Worm (Caenorhabditis elegans): Measurements from ENCODE around the gene K01A2.6.

Gene K01A2.6

ce11 chrII:299684-300083, at the start of gene K01A2.6:
TSS of gene K01A2.6 (plus strand) at chrII:299984.
- TF ChIP-seq unc-130 (tag; optimal IDR thresholded peaks at IDR 0.05) (no peak), nhr-85 (tag) (no peak), lsy-2 (tag; optimal IDR thresholded peaks at IDR 0.05) (no peak), hlh-4 (tag; optimal IDR thresholded peaks at IDR 0.05) (no peak), elt-3 (tag; optimal IDR thresholded peaks at IDR 0.05) (no peak), isw-1 (GFP tag; IDR thresholded peaks at IDR 0.05) (no peak), mab-9 (GFP tag; IDR thresholded peaks at IDR 0.05) (no peak), tlp-1 (tag; optimal IDR thresholded peaks at IDR 0.05) (no peak), lin-39 (tag; optimal IDR thresholded peaks at IDR 0.05) (no peak), lin-13 (GFP tag; optimal IDR thresholded peaks at IDR 0.05) (no peak), blmp-1 (tag; optimal IDR thresholded peaks at IDR 0.05) (no peak), ceh-90 (tag; optimal IDR thresholded peaks at IDR 0.05) (no peak), ztf-4 (tag; optimal IDR thresholded peaks at IDR 0.05) (no peak)

- peak; percentile 69 for TF ChIP-seq aly-2 (tag; optimal IDR thresholded peaks at IDR 0.05)
- TF ChIP-seq lin-14 (GFP tag; optimal IDR thresholded peaks at IDR 0.05): peak; percentile 96
- TF ChIP-seq egl-27 (tag; optimal IDR thresholded peaks at IDR 0.05): peak; percentile 60 to 69
- peak; percentile 98 for TF ChIP-seq nhr-71 (tag; optimal IDR thresholded peaks at IDR 0.05)
- TF ChIP-seq nhr-76 (tag; optimal IDR thresholded peaks at IDR 0.05): peak; percentile 58
- peak; percentile 65; the same call in 1 of the 2 replicates for TF ChIP-seq unc-98 (GFP tag; IDR thresholded peaks at IDR 0.05)
- TF ChIP-seq ces-1 (GFP tag; optimal IDR thresholded peaks at IDR 0.05): peak; percentile 93
- TF ChIP-seq nhr-19 (GFP tag; conservative IDR thresholded peaks at IDR 0.05): peak; percentile 96
- TF ChIP-seq F16B12.6 (tag; optimal IDR thresholded peaks at IDR 0.05): peak; percentile 74
- TF ChIP-seq hlh-17 (GFP tag; optimal IDR thresholded peaks at IDR 0.05; ENCODE audit: borderline replicate concordance): no peak
- TF ChIP-seq C34B4.2 (tag; optimal IDR thresholded peaks at IDR 0.05): peak; percentile 64
- TF ChIP-seq tlp-1 (tag; optimal IDR thresholded peaks at IDR 0.05): no peak
- TF ChIP-seq pqm-1 (tag; optimal IDR thresholded peaks at IDR 0.05): peak; percentile 94
- TF ChIP-seq mab-9 (GFP tag; IDR thresholded peaks at IDR 0.05): peak; percentile 90
- peak; percentile 11 for TF ChIP-seq ceh-63 (GFP tag; optimal IDR thresholded peaks at IDR 0.05)
- peak; percentile 97 for TF ChIP-seq nhr-20 (tag; optimal IDR thresholded peaks at IDR 0.05)
- peak; percentile 96 for TF ChIP-seq xbp-1 (tag; optimal IDR thresholded peaks at IDR 0.05)
- TF ChIP-seq lin-15B (tag; optimal IDR thresholded peaks at IDR 0.05): peak; percentile 99
- peak; percentile 97 for TF ChIP-seq nhr-85 (tag)
- peak; percentile 96 for TF ChIP-seq dsc-1 (tag; optimal IDR thresholded peaks at IDR 0.05)
- peak; percentile 75 for TF ChIP-seq blmp-1 (tag; optimal IDR thresholded peaks at IDR 0.05)
- TF ChIP-seq fkh-10 (GFP tag; optimal IDR thresholded peaks at IDR 0.05): peak; percentile 95
- peak; percentile 86 for TF ChIP-seq sup-37 (GFP tag; optimal IDR thresholded peaks at IDR 0.05)
- peak; percentile 91 for TF ChIP-seq sox-4 (tag; optimal IDR thresholded peaks at IDR 0.05)
- no peak for TF ChIP-seq sptf-1 (tag; optimal IDR thresholded peaks at IDR 0.05)
- peak; percentile 86 for TF ChIP-seq egl-13 (tag; optimal IDR thresholded peaks at IDR 0.05)
- TF ChIP-seq ceh-8 (GFP tag; optimal IDR thresholded peaks at IDR 0.05): peak; percentile 94
- no peak for TF ChIP-seq nhr-28 (tag; optimal IDR thresholded peaks at IDR 0.05)
- TF ChIP-seq nhr-237 (tag; optimal IDR thresholded peaks at IDR 0.05): peak; percentile 86
- TF ChIP-seq pax-3 (tag; optimal IDR thresholded peaks at IDR 0.05): peak; percentile 91
- peak; percentile 87 for TF ChIP-seq zip-4 (GFP tag; optimal IDR thresholded peaks at IDR 0.05)
- TF ChIP-seq unc-86 (tag; optimal IDR thresholded peaks at IDR 0.05): peak; percentile 97
- peak; percentile 97 for TF ChIP-seq swsn-7 (tag; optimal IDR thresholded peaks at IDR 0.05)
- peak; percentile 62 for TF ChIP-seq zag-1 (tag; optimal IDR thresholded peaks at IDR 0.05)
- TF ChIP-seq lsy-2 (tag; optimal IDR thresholded peaks at IDR 0.05): peak; percentile 95 to 96
- peak; percentile 97 for TF ChIP-seq unc-130 (tag; optimal IDR thresholded peaks at IDR 0.05)
- TF ChIP-seq nhr-90 (tag; optimal IDR thresholded peaks at IDR 0.05; ENCODE audit: poor library complexity): peak; percentile 98
- peak; percentile 95 for TF ChIP-seq ztf-4 (tag; optimal IDR thresholded peaks at IDR 0.05)
- peak; percentile 99 for TF ChIP-seq snu-23 (GFP tag; optimal IDR thresholded peaks at IDR 0.05)
- TF ChIP-seq lin-39 (tag; optimal IDR thresholded peaks at IDR 0.05): peak; percentile 93
- peak; percentile 95 for TF ChIP-seq fkh-8 (tag; optimal IDR thresholded peaks at IDR 0.05)
- TF ChIP-seq nhr-77 (tag; optimal IDR thresholded peaks at IDR 0.05): peak; percentile 93
- peak; percentile 75 for TF ChIP-seq mef-2 (tag; optimal IDR thresholded peaks at IDR 0.05)
- TF ChIP-seq dpl-1 (GFP tag; optimal IDR thresholded peaks at IDR 0.05): peak; percentile 88 to 91 (median 91)
- no peak for TF ChIP-seq unc-62 (GFP tag; optimal IDR thresholded peaks at IDR 0.05)
- peak; percentile 97 for TF ChIP-seq mep-1 (tag; optimal IDR thresholded peaks at IDR 0.05)
These were observed 44.7 kb upstream of the K01A2.6 start for ce11 chrII:255124-255523.
